Fruit fly (Drosophila melanogaster): ENCODE results near the gene CG6793.

CG6793 gene

dm6 chr3L:12081679-12082520 is 39.7 kb downstream of the CG6793 start, which contains the start of gene Sema5c (continued):
- TF ChIP-seq Dip2 (GFP tag; IDR thresholded peaks at IDR 0.05) (no peak), CG32767 (GFP tag; IDR thresholded peaks at IDR 0.05) (no peak), nerfin-1 (tag; optimal IDR thresholded peaks at IDR 0.05) (peak; percentile 42), croc (GFP tag; conservative IDR thresholded peaks at IDR 0.05) (peak; percentile 51; the same call in 2 of the 3 replicates), dimm (GFP tag; IDR thresholded peaks at IDR 0.05) (no peak), ato (GFP tag; IDR thresholded peaks at IDR 0.05; ENCODE audit: partially characterized antibody) (no peak; the same call in 1 of the 2 replicates), CG13287 (GFP tag; IDR thresholded peaks at IDR 0.05; ENCODE audit: partially characterized antibody) (peak; percentile 57; the same call in 1 of the 2 replicates), D (optimal IDR thresholded peaks at IDR 0.05) (no peak), D (GFP tag; optimal IDR thresholded peaks at IDR 0.05) (peak; percentile 75), vvl (GFP tag; IDR thresholded peaks at IDR 0.05) (peak; percentile 76), PHDP (tag; optimal IDR thresholded peaks at IDR 0.05) (peak; percentile 59), Oli (tag; optimal IDR thresholded peaks at IDR 0.05) (peak; percentile 79), jigr1 (GFP tag; IDR thresholded peaks at IDR 0.05) (no peak), CG17568 (GFP tag; optimal IDR thresholded peaks at IDR 0.05) (peak; percentile 3), Dfd (GFP tag; optimal IDR thresholded peaks at IDR 0.05) (no peak), Dref (GFP tag; IDR thresholded peaks at IDR 0.05) (no peak), Nf-YC (tag; optimal IDR thresholded peaks at IDR 0.05) (peak; percentile 57), twi (tag; optimal IDR thresholded peaks at IDR 0.05) (peak; percentile 53), ewg (GFP tag; optimal IDR thresholded peaks at IDR 0.05) (peak; percentile 25), sob (GFP tag; IDR thresholded peaks at IDR 0.05) (peak; percentile 51; the same call in 1 of the 2 replicates), grau (tag; optimal IDR thresholded peaks at IDR 0.05) (peak; percentile 79), lola (GFP tag; optimal IDR thresholded peaks at IDR 0.05) (peak in 1 of 3 experiments; percentile 93), Hsf (GFP tag; optimal IDR thresholded peaks at IDR 0.05) (no peak), CG9609 (GFP tag; optimal IDR thresholded peaks at IDR 0.05) (peak; percentile 34), CG6791 (GFP tag; IDR thresholded peaks at IDR 0.05; ENCODE audit: partially characterized antibody) (no peak; the same call in 2 of the 3 replicates), CG3065 (GFP tag; optimal IDR thresholded peaks at IDR 0.05) (peak; percentile 5), CG4328 (GFP tag; optimal IDR thresholded peaks at IDR 0.05) (no peak), CG2889 (GFP tag; IDR thresholded peaks at IDR 0.05) (no peak), CG6813 (GFP tag; optimal IDR thresholded peaks at IDR 0.05) (peak; percentile 47), CG7556 (GFP tag; optimal IDR thresholded peaks at IDR 0.05) (peak; percentile 92), Fer2 (tag; optimal IDR thresholded peaks at IDR 0.05) (no peak), br (optimal IDR thresholded peaks at IDR 0.05) (no peak), CG15269 (tag; optimal IDR thresholded peaks at IDR 0.05) (peak; percentile 67), rib (GFP tag; IDR thresholded peaks at IDR 0.05) (no peak; the same call in 1 of the 2 replicates), hth (optimal IDR thresholded peaks at IDR 0.05) (no peak), CG6854 (GFP tag; optimal IDR thresholded peaks at IDR 0.05) (peak; percentile 49), exex (tag; optimal IDR thresholded peaks at IDR 0.05) (peak; percentile 30), CG11504 (tag; optimal IDR thresholded peaks at IDR 0.05) (peak; percentile 86), CG17361 (GFP tag; IDR thresholded peaks at IDR 0.05) (peak; percentile 96), ERR (GFP tag; optimal IDR thresholded peaks at IDR 0.05) (peak; percentile 0), cas (GFP tag; IDR thresholded peaks at IDR 0.05) (no peak), Atf3 (GFP tag; optimal IDR thresholded peaks at IDR 0.05) (no peak), CG12744 (GFP tag; optimal IDR thresholded peaks at IDR 0.05) (peak; percentile 11), Rx (GFP tag; IDR thresholded peaks at IDR 0.05) (peak; percentile 42), lov (optimal IDR thresholded peaks at IDR 0.05) (no peak), lov (GFP tag; IDR thresholded peaks at IDR 0.05) (peak; percentile 82; the same call in 2 of the 3 replicates), Camta (GFP tag; optimal IDR thresholded peaks at IDR 0.05) (no peak), CG2678 (tag; optimal IDR thresholded peaks at IDR 0.05) (peak; percentile 86), otp (GFP tag; IDR thresholded peaks at IDR 0.05) (0 out of 3 replicates have a peak, but pooled peaks have one; percentile 25)
